Fruit fly (Drosophila melanogaster): ENCODE measurements around the gene Ppm1.

The Ppm1 gene

DNA sequence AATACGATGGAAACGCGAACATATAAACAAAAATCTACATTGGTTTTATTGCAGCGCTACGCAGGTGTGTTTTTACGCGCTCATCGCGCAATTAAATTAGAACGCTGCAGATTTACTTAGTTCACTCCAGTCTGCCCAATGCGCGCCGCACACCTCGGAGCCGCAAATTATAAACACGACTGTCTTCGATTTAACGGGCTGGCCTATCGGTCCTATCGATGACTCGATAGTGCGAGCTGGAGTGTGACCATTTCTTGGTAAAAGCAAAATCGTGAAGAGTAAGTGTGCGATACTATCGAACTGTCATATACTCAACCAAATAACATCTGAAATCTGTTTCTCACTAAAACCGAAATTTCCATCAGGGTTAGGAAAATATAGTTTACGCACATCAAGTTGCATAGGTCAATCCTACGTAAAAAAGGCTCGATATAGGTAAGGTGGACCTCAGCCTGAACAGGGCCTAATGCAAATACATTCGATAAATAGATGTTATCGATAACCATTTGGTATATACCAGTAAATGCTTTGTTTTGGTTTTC lies 40.6 kb upstream of the Ppm1 start, which contains the start of the genes klar and BORCS6 (continued):
- TF ChIP-seq CG11902 (GFP tag; optimal IDR thresholded peaks at IDR 0.05), result no peak
- no peak for TF ChIP-seq spab (GFP tag; optimal IDR thresholded peaks at IDR 0.05)
- no peak for TF ChIP-seq Eip78C (GFP tag)
- TF ChIP-seq CG8119 (GFP tag; IDR thresholded peaks at IDR 0.05), result 0 out of 3 replicates have a peak, but pooled peaks have one; percentile 21
- no peak for TF ChIP-seq Hr38 (GFP tag; optimal IDR thresholded peaks at IDR 0.05)
- TF ChIP-seq fd85E (GFP tag; optimal IDR thresholded peaks at IDR 0.05), result peak; percentile 26
- peak; percentile 40 for TF ChIP-seq lz (GFP tag; optimal IDR thresholded peaks at IDR 0.05)
- TF ChIP-seq eg (GFP tag; IDR thresholded peaks at IDR 0.05), result peak; percentile 27; the same call in 2 of the 3 replicates
- TF ChIP-seq net (GFP tag; optimal IDR thresholded peaks at IDR 0.05), result no peak
- peak in 1 of 2 experiments; percentile 10 for TF ChIP-seq salr (GFP tag; optimal IDR thresholded peaks at IDR 0.05)
- TF ChIP-seq Lpt (GFP tag; optimal IDR thresholded peaks at IDR 0.05), result no peak
- TF ChIP-seq CG6808 (GFP tag; optimal IDR thresholded peaks at IDR 0.05), result no peak
- TF ChIP-seq Met (GFP tag; optimal IDR thresholded peaks at IDR 0.05), result peak; percentile 26
- TF ChIP-seq pdm3 (GFP tag; optimal IDR thresholded peaks at IDR 0.05), result peak; percentile 36
- TF ChIP-seq topi (GFP tag; optimal IDR thresholded peaks at IDR 0.05), result no peak
- TF ChIP-seq CG1621 (tag; optimal IDR thresholded peaks at IDR 0.05), result no peak
- TF ChIP-seq CG4318 (GFP tag; optimal IDR thresholded peaks at IDR 0.05), result no peak
- TF ChIP-seq CG7368 (GFP tag; optimal IDR thresholded peaks at IDR 0.05), result no peak
- TF ChIP-seq achi (GFP tag; optimal IDR thresholded peaks at IDR 0.05), result peak; percentile 28
- TF ChIP-seq CG6854 (GFP tag; optimal IDR thresholded peaks at IDR 0.05), result peak; percentile 77
- TF ChIP-seq CG3032 (tag; optimal IDR thresholded peaks at IDR 0.05), result peak; percentile 9
- TF ChIP-seq ss (GFP tag; optimal IDR thresholded peaks at IDR 0.05), result no peak
- peak; percentile 27 for TF ChIP-seq Hr4 (GFP tag; optimal IDR thresholded peaks at IDR 0.05)
- no peak for TF ChIP-seq svp (GFP tag)
- TF ChIP-seq CG15336 (GFP tag; IDR thresholded peaks at IDR 0.05), result no peak
- no peak for TF ChIP-seq CG16779 (tag; optimal IDR thresholded peaks at IDR 0.05)
- TF ChIP-seq esn (GFP tag; optimal IDR thresholded peaks at IDR 0.05), result peak; percentile 38
- TF ChIP-seq Sox14 (GFP tag; optimal IDR thresholded peaks at IDR 0.05), result peak; percentile 82
- TF ChIP-seq vri (GFP tag; optimal IDR thresholded peaks at IDR 0.05), result peak; percentile 67
- TF ChIP-seq CG10669 (GFP tag; optimal IDR thresholded peaks at IDR 0.05), result no peak
- no peak for TF ChIP-seq CG10631 (GFP tag; optimal IDR thresholded peaks at IDR 0.05)
- TF ChIP-seq Sox102F (GFP tag; optimal IDR thresholded peaks at IDR 0.05), result peak; percentile 5

DNA sequence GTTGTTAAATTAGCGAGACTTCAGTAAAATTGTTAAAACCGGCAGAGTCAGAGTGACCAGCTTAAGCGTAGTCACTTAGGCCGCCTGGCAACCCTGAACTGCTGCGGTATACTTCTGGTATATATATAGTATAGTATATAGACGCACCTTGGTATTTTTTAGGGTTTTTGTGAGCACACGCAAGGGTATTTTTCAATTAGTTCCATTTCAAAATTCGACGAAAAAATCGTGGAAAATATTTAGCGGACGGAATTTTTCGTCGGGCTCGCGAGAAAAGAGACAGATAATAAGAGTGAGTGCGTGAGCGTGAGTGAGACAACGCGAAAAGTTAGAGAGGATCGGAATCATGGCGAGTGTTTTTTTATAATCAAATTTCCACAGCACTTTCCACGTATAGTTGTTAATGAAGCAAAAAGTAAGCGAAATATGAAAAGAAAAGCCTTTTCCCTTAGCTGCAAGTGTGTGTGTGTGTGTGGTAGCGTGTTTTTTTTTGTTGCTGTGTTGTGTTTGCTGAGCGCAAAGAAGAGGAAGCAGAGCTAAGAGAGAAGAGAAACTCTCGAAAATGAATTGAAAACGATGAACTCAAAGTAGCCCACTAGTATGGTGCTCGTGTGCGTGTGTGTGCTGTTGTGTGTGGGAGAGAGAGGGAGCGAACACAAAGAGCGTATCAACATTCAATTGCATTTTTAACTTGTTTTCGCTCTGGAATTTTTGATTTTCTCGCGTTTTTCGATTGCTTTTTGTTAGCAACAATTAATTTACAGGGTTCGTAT lies 38.1 kb upstream of the Ppm1 start, which contains the start of the genes Cypl and Hipk:
Gene Cypl (minus strand): TSS at position 69 of the 773 bp plus-strand sequence.
Gene Hipk (plus strand): TSS at position 198 of the 773 bp plus-strand sequence.
- peak; percentile 43 for TF ChIP-seq Met (GFP tag; optimal IDR thresholded peaks at IDR 0.05)
- no peak for TF ChIP-seq CG11902 (GFP tag; optimal IDR thresholded peaks at IDR 0.05)
- TF ChIP-seq fd85E (GFP tag; optimal IDR thresholded peaks at IDR 0.05), result peak; percentile 57
- TF ChIP-seq CG6163 (GFP tag; IDR thresholded peaks at IDR 0.05), result peak; percentile 21; the same call in 2 of the 3 replicates
- peak; percentile 34 for TF ChIP-seq CG9139 (GFP tag; optimal IDR thresholded peaks at IDR 0.05)
- no peak for TF ChIP-seq fd59A (GFP tag; optimal IDR thresholded peaks at IDR 0.05)
- no peak for TF ChIP-seq Hr39 (GFP tag; optimal IDR thresholded peaks at IDR 0.05)
- TF ChIP-seq CG31627 (GFP tag; optimal IDR thresholded peaks at IDR 0.05), result no peak
- no peak for TF ChIP-seq CG11294 (GFP tag; IDR thresholded peaks at IDR 0.05)
- TF ChIP-seq topi (GFP tag; optimal IDR thresholded peaks at IDR 0.05), result peak; percentile 47
- TF ChIP-seq CG34406 (GFP tag; optimal IDR thresholded peaks at IDR 0.05), result peak; percentile 5
- peak; percentile 40 for TF ChIP-seq CG6276 (GFP tag; optimal IDR thresholded peaks at IDR 0.05)
- no peak for TF ChIP-seq OdsH (GFP tag; optimal IDR thresholded peaks at IDR 0.05)
- TF ChIP-seq svp (GFP tag), result no peak
- peak; percentile 58; the same call in 2 of the 3 replicates for TF ChIP-seq CG8119 (GFP tag; IDR thresholded peaks at IDR 0.05)
- peak; percentile 96 for TF ChIP-seq fkh (GFP tag; optimal IDR thresholded peaks at IDR 0.05)
- no peak for TF ChIP-seq Sox15 (GFP tag; optimal IDR thresholded peaks at IDR 0.05)
- peak; percentile 36 for TF ChIP-seq Sox102F (GFP tag; optimal IDR thresholded peaks at IDR 0.05)
- peak; percentile 6 for TF ChIP-seq CG32006 (GFP tag; optimal IDR thresholded peaks at IDR 0.05)
- TF ChIP-seq acj6 (GFP tag; optimal IDR thresholded peaks at IDR 0.05), result no peak
- TF ChIP-seq Blimp-1 (GFP tag; optimal IDR thresholded peaks at IDR 0.05), result no peak
- peak; percentile 72 for TF ChIP-seq Lpt (GFP tag; optimal IDR thresholded peaks at IDR 0.05)
- peak; percentile 7 for TF ChIP-seq Hr4 (GFP tag; optimal IDR thresholded peaks at IDR 0.05)
- TF ChIP-seq achi (GFP tag; optimal IDR thresholded peaks at IDR 0.05), result peak; percentile 13
- peak; percentile 87 for TF ChIP-seq Eip93F (GFP tag; optimal IDR thresholded peaks at IDR 0.05)
- peak; percentile 32 for TF ChIP-seq Smox (GFP tag; optimal IDR thresholded peaks at IDR 0.05)
- no peak; the same call in 1 of the 2 replicates for TF ChIP-seq CG15336 (GFP tag; IDR thresholded peaks at IDR 0.05)
- no peak for TF ChIP-seq CG3032 (tag; optimal IDR thresholded peaks at IDR 0.05)
